Worm (Caenorhabditis elegans) whole organism, young adult: Measurements from ENCODE around the gene ZK418.6.

ENCODE experiments used
- D2030.7 ChIP-seq: fragments of 200-800 bp; sonication (Bioruptor generic); IDR thresholded peaks from 2 replicates; pipeline ENCODE4 v1.3.6; 2022; ENCODE audit warnings: missing genetic modification reagents, missing genetic modification characterization, missing compliant biosample characterization
- Y56A3A.18 ChIP-seq: fragments of 200-800 bp; sonication (Bioruptor generic); IDR thresholded peaks from 2 replicates; pipeline ENCODE4 v1.3.6; 2022; ENCODE audit warnings: missing genetic modification reagents, missing genetic modification characterization, missing compliant biosample characterization
- ama-1 ChIP-seq, 3 experiments: fragments of 150-350 bp in 1 of 3; sonication (generic microtip) in 2 of 3; optimal IDR thresholded peaks; 2 replicates each; lab custom pipeline; 2014 to 2018; ENCODE audit warnings: missing biosample characterization in 2 of 3, missing genetic modification characterization in 2 of 3, missing genetic modification reagents in 2 of 3
- ceh-79 ChIP-seq: sonication (generic microtip); optimal IDR thresholded peaks from 2 replicates; lab custom pipeline; 2017; ENCODE audit warnings: mild to moderate bottlenecking, missing genetic modification characterization, missing compliant biosample characterization
- ceh-91 ChIP-seq: fragments of 200-800 bp; sonication (Bioruptor generic); IDR thresholded peaks from 2 replicates; pipeline ENCODE4 v1.3.6; 2022; ENCODE audit warnings: missing genetic modification reagents, missing genetic modification characterization, missing compliant biosample characterization
- lin-26 ChIP-seq: fragments of 200-800 bp; sonication (Bioruptor generic); IDR thresholded peaks from 2 replicates; pipeline ENCODE4 v1.3.6; 2022; ENCODE audit warnings: missing genetic modification reagents, missing genetic modification characterization, missing compliant biosample characterization
- lir-1 ChIP-seq: fragments of 200-800 bp; sonication (Bioruptor generic); conservative IDR thresholded peaks from 2 replicates; pipeline ENCODE4 v1.3.6; 2022; ENCODE audit warnings: missing genetic modification reagents, missing genetic modification characterization, missing compliant biosample characterization
- madf-10 ChIP-seq: sonication (generic microtip); optimal IDR thresholded peaks from 2 replicates; lab custom pipeline; 2016; ENCODE audit warnings: mild to moderate bottlenecking, missing genetic modification characterization, missing compliant biosample characterization
- pha-4 ChIP-seq: fragments of 150-350 bp; sonication (generic microtip); optimal IDR thresholded peaks from 2 replicates; lab custom pipeline; 2014; ENCODE audit warnings: missing biosample characterization, missing genetic modification reagents, missing genetic modification characterization
- sea-2 ChIP-seq: fragments of 200-800 bp; sonication (Bioruptor generic); IDR thresholded peaks from 2 replicates; pipeline ENCODE4 v1.3.6; 2022; ENCODE audit warnings: missing genetic modification characterization, missing compliant biosample characterization
- snpc-4 ChIP-seq, 5 experiments: fragments of 150-350 bp in 1 of 5; sonication (generic microtip) in 4 of 5; optimal IDR thresholded peaks; 2 replicates each; lab custom pipeline; 2014 to 2018; ENCODE audit warnings: missing genetic modification characterization in 5 of 5, missing biosample characterization in 3 of 5, antibody characterized with exemption in 2 of 5, mild to moderate bottlenecking in 2 of 5, missing compliant biosample characterization in 2 of 5, missing genotype in 2 of 5, moderate library complexity in 2 of 5, missing genetic modification reagents in 1 of 5
- zfh-2 ChIP-seq: fragments of 200-800 bp; sonication (Bioruptor generic); conservative IDR thresholded peaks from 2 replicates; pipeline ENCODE4 v1.3.6; 2022; ENCODE audit warnings: missing genetic modification reagents, missing genetic modification characterization, missing compliant biosample characterization
- ztf-26 ChIP-seq: sonication (generic microtip); optimal IDR thresholded peaks from 2 replicates; lab custom pipeline; 2017; ENCODE audit warnings: missing genetic modification characterization, missing compliant biosample characterization

DNA sequence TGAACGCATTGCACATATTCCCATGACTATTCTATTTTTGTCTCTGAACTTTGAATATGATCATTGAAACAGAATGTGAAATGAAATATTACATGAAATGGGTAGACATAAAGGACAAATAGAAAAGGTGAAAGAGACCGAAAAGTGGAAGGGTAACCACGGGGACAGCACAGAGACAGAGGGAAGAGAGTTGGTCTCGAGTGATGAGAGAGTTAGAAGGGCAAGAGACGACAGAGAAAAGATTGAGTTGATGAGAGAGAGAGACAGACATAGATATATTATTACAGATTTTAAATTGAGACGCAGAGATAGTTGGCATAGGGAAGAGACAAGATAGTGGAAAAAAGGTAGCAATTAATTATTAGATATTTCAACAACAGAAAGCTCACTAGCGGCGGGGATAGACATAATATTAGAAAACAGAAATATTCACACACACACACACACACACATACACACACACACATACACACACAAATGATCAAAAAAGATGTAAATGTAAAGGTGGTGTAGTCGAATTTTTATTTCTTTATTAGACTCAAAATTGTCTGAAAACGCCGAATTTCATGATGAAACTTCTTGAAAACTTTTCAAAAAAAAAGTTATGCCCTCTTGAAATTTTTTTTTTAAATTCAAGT is 38.1 kb upstream of the ZK418.6 start:
- no peak for TF ChIP-seq zfh-2 (GFP tag; lab: Robert Waterston, UW)
- TF ChIP-seq ama-1 (optimal IDR thresholded peaks at IDR 0.05; lab: Kevin White, UChicago): no peak
- no peak for TF ChIP-seq ama-1 (GFP tag; optimal IDR thresholded peaks at IDR 0.05; lab: Kevin White, UChicago)
- TF ChIP-seq sea-2 (GFP tag; lab: Robert Waterston, UW): no peak
- TF ChIP-seq snpc-4 (GFP tag; optimal IDR thresholded peaks at IDR 0.05; lab: Kevin White, UChicago): no peak
- peak in 1 of 4 experiments; percentile 14 for TF ChIP-seq snpc-4 (tag; optimal IDR thresholded peaks at IDR 0.05; lab: Kevin White, UChicago)
- TF ChIP-seq lir-1 (GFP tag; lab: Robert Waterston, UW): no peak
- no peak for TF ChIP-seq Y56A3A.18 (GFP tag; lab: Robert Waterston, UW)
- TF ChIP-seq pha-4 (tag; lab: Kevin White, UChicago): no peak
- TF ChIP-seq ceh-79 (tag; lab: Kevin White, UChicago): no peak
- TF ChIP-seq madf-10 (tag; lab: Kevin White, UChicago): no peak
- no peak for TF ChIP-seq D2030.7
- TF ChIP-seq lin-26: no peak
- TF ChIP-seq ztf-26 (tag; lab: Kevin White, UChicago): no peak
- TF ChIP-seq ceh-91 (GFP tag; lab: Robert Waterston, UW): no peak
